Worm (Caenorhabditis elegans) whole organism, late embryonic: Measurements from ENCODE around the gene C54D10.13.

Experiments
- C38D4.7 ChIP-seq: fragments of 200-800 bp; sonication (Bioruptor generic); optimal IDR thresholded peaks from 2 replicates; lab custom pipeline; 2018; ENCODE audit warnings: mild to moderate bottlenecking, missing genetic modification characterization, moderate library complexity, missing compliant biosample characterization
- K02D7.2 ChIP-seq: sonication (generic microtip); optimal IDR thresholded peaks from 2 replicates; lab custom pipeline; 2017; ENCODE audit warnings: mild to moderate bottlenecking, missing genetic modification characterization, missing compliant biosample characterization
- ceh-48 ChIP-seq: sonication (generic microtip); optimal IDR thresholded peaks from 2 replicates; lab custom pipeline; 2016; ENCODE audit warnings: missing genetic modification characterization, inconsistent platforms, missing compliant biosample characterization
- dve-1 ChIP-seq: sonication (generic microtip); optimal IDR thresholded peaks from 2 replicates; lab custom pipeline; 2017; ENCODE audit warnings: antibody characterized with exemption, mild to moderate bottlenecking, missing genetic modification characterization, missing compliant biosample characterization
- ztf-16 ChIP-seq: sonication (generic microtip); optimal IDR thresholded peaks from 2 replicates; lab custom pipeline; 2017; ENCODE audit warnings: missing genetic modification characterization, missing compliant biosample characterization

DNA sequence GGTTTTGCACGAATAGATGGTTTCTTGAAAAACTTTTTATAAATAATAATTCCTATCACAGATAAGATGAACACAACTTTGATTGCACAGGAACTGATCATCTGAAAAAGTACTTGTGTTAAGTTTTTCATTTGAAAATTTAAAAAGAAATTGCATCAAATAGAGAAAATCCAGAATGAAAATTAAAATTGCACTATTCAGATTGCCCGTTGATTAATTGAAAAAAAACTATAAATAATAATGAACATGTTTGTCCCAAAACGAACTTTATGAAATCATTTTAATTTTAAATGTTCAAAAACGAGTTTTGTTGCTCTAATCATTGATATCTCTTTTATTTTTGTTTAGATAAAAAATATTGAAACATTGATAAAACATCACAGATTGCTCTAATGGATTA is 14.8 kb downstream of the C54D10.13 start, which contains the start of gene cdr-3:
- TF ChIP-seq ceh-48 (tag; lab: Kevin White, UChicago) (no peak), ztf-16 (no peak), K02D7.2 (tag; lab: Kevin White, UChicago) (no peak), dve-1 (tag; lab: Kevin White, UChicago) (no peak), C38D4.7 (GFP tag; lab: Kevin White, UChicago) (no peak)
